Worm (Caenorhabditis elegans): ENCODE measurements around the gene C16D2.3.

C16D2.3 gene

ce11 chrII:9113759-9114158, 24.1 kb upstream of the C16D2.3 start (continued):
- TF ChIP-seq nhr-42 (GFP tag; IDR thresholded peaks at IDR 0.05): no peak
- no peak for TF ChIP-seq ZK546.5 (tag; optimal IDR thresholded peaks at IDR 0.05)
- TF ChIP-seq mxl-3 (GFP tag; optimal IDR thresholded peaks at IDR 0.05): peak; percentile 84
- TF ChIP-seq T26A8.4 (GFP tag; IDR thresholded peaks at IDR 0.05): no peak
- TF ChIP-seq nhr-28 (tag; optimal IDR thresholded peaks at IDR 0.05): peak; percentile 95

ce11 chrII:9114972-9115371, 22.9 kb upstream of the C16D2.3 start:
- TF ChIP-seq daf-19 (GFP tag; conservative IDR thresholded peaks at IDR 0.05) (no peak), unc-62 (GFP tag; optimal IDR thresholded peaks at IDR 0.05 in 1 of 2) (peak in 1 of 2 experiments; percentile 86), unc-62 (tag; optimal IDR thresholded peaks at IDR 0.05) (no peak), aha-1 (tag) (peak; percentile 68)

ce11 chrII:9115644-9116043, 22.3 kb upstream of the C16D2.3 start:
- TF ChIP-seq zfp-2 (tag; optimal IDR thresholded peaks at IDR 0.05): no peak
- TF ChIP-seq ceh-20 (GFP tag; IDR thresholded peaks at IDR 0.05): no peak
- peak in 1 of 2 experiments; percentile 46 for TF ChIP-seq lsy-2 (tag; optimal IDR thresholded peaks at IDR 0.05)
- peak; percentile 54 for TF ChIP-seq nhr-11 (tag; optimal IDR thresholded peaks at IDR 0.05)

- TF ChIP-seq sdz-12 (GFP tag; optimal IDR thresholded peaks at IDR 0.05): no peak
- no peak for TF ChIP-seq Y105C5A.15 (GFP tag; IDR thresholded peaks at IDR 0.05)
- no peak for TF ChIP-seq T20F7.1 (GFP tag; optimal IDR thresholded peaks at IDR 0.05)
- no peak for TF ChIP-seq madf-9 (GFP tag; conservative IDR thresholded peaks at IDR 0.05)
- no peak for TF ChIP-seq arid-1 (GFP tag; conservative IDR thresholded peaks at IDR 0.05)
- TF ChIP-seq spr-1 (tag; optimal IDR thresholded peaks at IDR 0.05): no peak
- no peak for TF ChIP-seq aly-2 (tag; optimal IDR thresholded peaks at IDR 0.05)
- no peak for TF ChIP-seq jun-1 (tag; optimal IDR thresholded peaks at IDR 0.05)
- TF ChIP-seq Y75B8A.6 (GFP tag; IDR thresholded peaks at IDR 0.05): no peak
- no peak for TF ChIP-seq duxl-1 (tag; optimal IDR thresholded peaks at IDR 0.05; ENCODE audit: poor library complexity)
- no peak for TF ChIP-seq lir-3 (tag; optimal IDR thresholded peaks at IDR 0.05)
- TF ChIP-seq unc-62 (GFP tag; optimal IDR thresholded peaks at IDR 0.05 in 1 of 2): peak in 1 of 2 experiments; percentile 43
- TF ChIP-seq unc-62 (tag; optimal IDR thresholded peaks at IDR 0.05): no peak
- no peak for TF ChIP-seq ama-1 (optimal IDR thresholded peaks at IDR 0.05)
- TF ChIP-seq saeg-2 (GFP tag; IDR thresholded peaks at IDR 0.05): no peak
- peak in 1 of 2 experiments; percentile 10 for TF ChIP-seq lsy-2 (tag; optimal IDR thresholded peaks at IDR 0.05)
- no peak for TF ChIP-seq F10B5.3 (tag; optimal IDR thresholded peaks at IDR 0.05)
- no peak for TF ChIP-seq lin-29 (GFP tag; IDR thresholded peaks at IDR 0.05)
- no peak for TF ChIP-seq ZK337.2 (GFP tag; IDR thresholded peaks at IDR 0.05)
- TF ChIP-seq mdl-1 (tag; optimal IDR thresholded peaks at IDR 0.05): peak in 1 of 2 experiments; percentile 14
- no peak for TF ChIP-seq fkh-10 (GFP tag; optimal IDR thresholded peaks at IDR 0.05)
- no peak for TF ChIP-seq dmd-8 (GFP tag; IDR thresholded peaks at IDR 0.05)
- no peak for TF ChIP-seq F44E2.7 (GFP tag; IDR thresholded peaks at IDR 0.05)
- TF ChIP-seq egl-43 (GFP tag; IDR thresholded peaks at IDR 0.05): no peak
- TF ChIP-seq nhr-28 (tag; optimal IDR thresholded peaks at IDR 0.05): peak; percentile 74
- TF ChIP-seq dmd-9 (GFP tag; IDR thresholded peaks at IDR 0.05): no peak
- TF ChIP-seq F49E8.2 (tag; optimal IDR thresholded peaks at IDR 0.05; ENCODE audit: borderline replicate concordance): no peak
- TF ChIP-seq hlh-11 (tag; optimal IDR thresholded peaks at IDR 0.05): peak; percentile 40
- no peak for TF ChIP-seq tra-1 (GFP tag; IDR thresholded peaks at IDR 0.05)
- no peak for TF ChIP-seq daf-12 (tag; optimal IDR thresholded peaks at IDR 0.05)
- TF ChIP-seq zip-11 (GFP tag; IDR thresholded peaks at IDR 0.05): no peak
- TF ChIP-seq gei-8 (GFP tag; optimal IDR thresholded peaks at IDR 0.05): no peak
- no peak for TF ChIP-seq cey-2 (tag; optimal IDR thresholded peaks at IDR 0.05; ENCODE audit: borderline replicate concordance, insufficient read depth)
- TF ChIP-seq lin-15B (tag; optimal IDR thresholded peaks at IDR 0.05): no peak
- TF ChIP-seq nhr-25 (tag; optimal IDR thresholded peaks at IDR 0.05; ENCODE audit: borderline replicate concordance, insufficient read depth): no peak
- no peak for TF ChIP-seq ceh-82 (tag; optimal IDR thresholded peaks at IDR 0.05)
- TF ChIP-seq daf-19 (GFP tag; conservative IDR thresholded peaks at IDR 0.05): no peak
- TF ChIP-seq php-3 (GFP tag; IDR thresholded peaks at IDR 0.05): 0 out of 2 replicates have a peak, but pooled peaks have one; percentile 35
- TF ChIP-seq aha-1 (tag): no peak
Observed at ce11 chrII:9116404-9116803, 21.5 kb upstream of the C16D2.3 start.
